Fruit fly (Drosophila melanogaster): ENCODE data around the gene Axs.
A peak's percentile ranks its signal among the peaks of the same experiment; 100 is the strongest.

Axs gene

dm6 chrX:16683765-16684164 is at the start of gene Axs (continued):
- TF ChIP-seq Aef1 (GFP tag; IDR thresholded peaks at IDR 0.05) (no peak), CoRest (tag; optimal IDR thresholded peaks at IDR 0.05) (peak; percentile 51), CG30020 (tag; optimal IDR thresholded peaks at IDR 0.05) (peak; percentile 4), Scr (GFP tag; IDR thresholded peaks at IDR 0.05; ENCODE audit: partially characterized antibody) (peak; percentile 68), fd102C (GFP tag; optimal IDR thresholded peaks at IDR 0.05) (no peak), Bgb (GFP tag; IDR thresholded peaks at IDR 0.05; ENCODE audit: partially characterized antibody) (peak; percentile 85), chm (GFP tag; IDR thresholded peaks at IDR 0.05) (no peak), ewg (GFP tag; optimal IDR thresholded peaks at IDR 0.05) (peak; percentile 47), Oaz (GFP tag; IDR thresholded peaks at IDR 0.05) (no peak), hth (optimal IDR thresholded peaks at IDR 0.05) (no peak), CG5245 (GFP tag; optimal IDR thresholded peaks at IDR 0.05) (no peak), luna (GFP tag; optimal IDR thresholded peaks at IDR 0.05) (no peak), bsh (GFP tag; optimal IDR thresholded peaks at IDR 0.05) (no peak), CG7271 (tag; optimal IDR thresholded peaks at IDR 0.05) (no peak), Hmr (GFP tag; optimal IDR thresholded peaks at IDR 0.05) (no peak), pzg (GFP tag; optimal IDR thresholded peaks at IDR 0.05) (peak; percentile 59), CG7786 (GFP tag; optimal IDR thresholded peaks at IDR 0.05) (no peak), H2.0 (GFP tag; IDR thresholded peaks at IDR 0.05) (no peak), CG10431 (GFP tag; optimal IDR thresholded peaks at IDR 0.05) (no peak), jumu (GFP tag; optimal IDR thresholded peaks at IDR 0.05) (peak; percentile 16), knrl (GFP tag; IDR thresholded peaks at IDR 0.05; ENCODE audit: partially characterized antibody) (peak; percentile 80), zf30C (GFP tag; optimal IDR thresholded peaks at IDR 0.05) (no peak), CG13775 (GFP tag; optimal IDR thresholded peaks at IDR 0.05) (no peak), fu2 (GFP tag; optimal IDR thresholded peaks at IDR 0.05) (no peak), Hr78 (GFP tag; optimal IDR thresholded peaks at IDR 0.05) (no peak), Hey (tag; optimal IDR thresholded peaks at IDR 0.05) (no peak), CG1647 (GFP tag; optimal IDR thresholded peaks at IDR 0.05) (no peak), CG12391 (tag; optimal IDR thresholded peaks at IDR 0.05) (peak; percentile 33), usp (GFP tag; optimal IDR thresholded peaks at IDR 0.05) (no peak), abd-A (tag; optimal IDR thresholded peaks at IDR 0.05) (no peak), gcm2 (GFP tag; optimal IDR thresholded peaks at IDR 0.05) (no peak), ftz-f1 (GFP tag; optimal IDR thresholded peaks at IDR 0.05) (peak; percentile 53), CG10654 (GFP tag; optimal IDR thresholded peaks at IDR 0.05) (no peak), lab (GFP tag; optimal IDR thresholded peaks at IDR 0.05) (no peak), CG15601 (tag; optimal IDR thresholded peaks at IDR 0.05) (peak; percentile 32), CG3995 (GFP tag; optimal IDR thresholded peaks at IDR 0.05) (peak; percentile 62), GATAe (GFP tag; conservative IDR thresholded peaks at IDR 0.05) (no peak), Sry-δ (GFP tag; optimal IDR thresholded peaks at IDR 0.05) (peak; percentile 79), CG12744 (GFP tag; optimal IDR thresholded peaks at IDR 0.05) (no peak), Doc3 (GFP tag; IDR thresholded peaks at IDR 0.05; ENCODE audit: partially characterized antibody) (peak; percentile 44; the same call in 1 of the 3 replicates), Elba2 (GFP tag; optimal IDR thresholded peaks at IDR 0.05) (no peak), sd (tag; optimal IDR thresholded peaks at IDR 0.05) (peak; percentile 18), CG2116 (GFP tag; optimal IDR thresholded peaks at IDR 0.05) (peak; percentile 85), gsb-n (tag; optimal IDR thresholded peaks at IDR 0.05) (peak; percentile 23), fd96Cb (tag; optimal IDR thresholded peaks at IDR 0.05) (no peak), sima (GFP tag; optimal IDR thresholded peaks at IDR 0.05) (no peak), ERR (GFP tag; optimal IDR thresholded peaks at IDR 0.05) (peak; percentile 45), toy (GFP tag; IDR thresholded peaks at IDR 0.05) (no peak), Blimp-1 (GFP tag; optimal IDR thresholded peaks at IDR 0.05) (no peak), CG9727 (GFP tag; optimal IDR thresholded peaks at IDR 0.05) (no peak), Hr3 (GFP tag; optimal IDR thresholded peaks at IDR 0.05) (no peak)

Measured in whole organism, embryonic.